Worm (Caenorhabditis elegans): ENCODE data around the gene nspg-4.

nspg-4 gene

ce11 chrX:3339882-3340281, 10.3 kb downstream of the nspg-4 start:
- TF ChIP-seq unc-62 (GFP tag; optimal IDR thresholded peaks at IDR 0.05): no peak

DNA sequence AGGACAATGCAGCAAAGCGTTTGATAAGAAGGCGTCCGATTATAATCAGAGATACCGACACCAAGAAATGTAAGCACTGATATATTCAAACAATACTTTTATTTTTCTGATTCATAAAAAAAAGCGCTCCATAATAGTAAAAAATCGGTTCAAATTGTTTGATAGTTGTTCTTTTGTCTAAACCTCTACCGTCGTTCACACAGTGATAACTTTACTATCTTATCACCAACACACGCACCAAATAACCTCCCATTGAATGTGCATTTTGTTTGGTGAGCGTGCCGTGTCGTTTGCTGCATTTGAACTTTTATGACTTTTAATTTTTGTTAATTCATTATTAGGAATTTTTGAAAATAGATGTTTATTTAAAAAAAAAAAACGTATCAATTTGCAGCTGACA, 16.1 kb downstream of the nspg-4 start:
- TF ChIP-seq unc-62 (GFP tag; optimal IDR thresholded peaks at IDR 0.05): no peak

- no peak for TF ChIP-seq unc-62 (GFP tag; optimal IDR thresholded peaks at IDR 0.05)
These were observed 17.4 kb downstream of the nspg-4 start, which contains the start of gene F11D5.1 for ce11 chrX:3332824-3333223. Gene F11D5.1 (plus strand): TSS chrX:3333124.

DNA sequence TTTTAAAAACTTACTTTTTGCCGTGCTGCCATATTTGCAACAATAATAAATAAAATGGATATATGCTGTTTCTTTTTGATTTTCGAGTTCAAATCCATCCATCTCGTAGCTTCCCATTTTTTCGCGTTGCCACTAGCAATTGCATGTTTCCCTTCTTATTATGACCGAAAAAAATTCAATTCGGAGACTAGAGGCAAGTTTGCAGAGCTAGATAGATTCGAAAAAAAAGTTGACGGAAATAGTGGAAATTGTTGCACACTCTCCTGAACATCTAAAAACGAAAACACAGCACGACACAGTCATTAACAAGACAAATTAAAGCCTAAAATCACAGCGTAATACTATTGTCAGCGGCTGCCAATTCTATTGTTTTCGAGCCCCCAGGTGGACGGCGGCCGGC, 24.0 kb downstream of the nspg-4 start, which contains the start of gene F11D5.6:
F11D5.6 (minus strand) TSS at position 101 of the 400 bp plus-strand sequence.
- TF ChIP-seq unc-62 (GFP tag; optimal IDR thresholded peaks at IDR 0.05): no peak

ce11 chrX:3316830-3317229, 33.4 kb downstream of the nspg-4 start:
- TF ChIP-seq unc-62 (GFP tag; optimal IDR thresholded peaks at IDR 0.05): no peak

DNA sequence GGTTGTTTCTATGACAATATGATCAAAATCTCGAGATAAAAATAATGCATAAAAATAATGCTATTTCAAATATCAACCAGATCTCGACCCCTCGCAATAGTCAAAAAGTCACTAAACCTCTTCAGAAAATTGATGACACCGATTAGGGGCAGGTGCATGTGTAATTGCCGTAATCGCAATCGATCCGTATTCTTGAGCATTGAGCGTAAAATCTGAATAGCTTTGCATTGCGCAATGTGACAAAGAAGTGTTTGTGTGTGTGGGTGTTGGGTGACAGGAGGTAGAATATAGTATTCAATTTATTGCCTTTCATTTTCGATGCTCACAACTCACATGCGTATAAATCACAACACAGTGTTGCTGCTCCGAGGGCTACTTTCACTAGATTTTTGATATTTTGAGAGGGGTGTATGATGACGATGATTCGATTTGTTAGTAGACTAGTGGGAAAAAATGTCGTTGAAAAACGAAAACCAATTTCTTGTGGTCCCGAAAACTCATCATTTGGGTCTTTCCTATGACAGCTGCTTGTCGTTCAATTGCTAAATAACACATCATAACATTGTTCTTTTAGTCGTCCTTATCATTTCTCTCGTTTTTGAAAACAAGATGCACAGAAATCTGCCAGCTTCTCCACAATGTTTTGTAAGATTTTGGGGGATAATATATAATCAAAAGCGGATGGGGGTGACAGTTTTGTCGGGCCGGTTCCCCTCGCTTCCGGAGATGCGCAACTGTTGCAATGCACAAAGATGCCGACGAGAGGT, 34.1 kb downstream of the nspg-4 start:
- TF ChIP-seq unc-62 (GFP tag; optimal IDR thresholded peaks at IDR 0.05): no peak

ce11 chrX:3315014-3315413, 35.2 kb downstream of the nspg-4 start, which contains the start of gene ddr-2:
Gene ddr-2 (plus strand): TSS chrX:3315314.
- TF ChIP-seq unc-62 (GFP tag; optimal IDR thresholded peaks at IDR 0.05): no peak

DNA sequence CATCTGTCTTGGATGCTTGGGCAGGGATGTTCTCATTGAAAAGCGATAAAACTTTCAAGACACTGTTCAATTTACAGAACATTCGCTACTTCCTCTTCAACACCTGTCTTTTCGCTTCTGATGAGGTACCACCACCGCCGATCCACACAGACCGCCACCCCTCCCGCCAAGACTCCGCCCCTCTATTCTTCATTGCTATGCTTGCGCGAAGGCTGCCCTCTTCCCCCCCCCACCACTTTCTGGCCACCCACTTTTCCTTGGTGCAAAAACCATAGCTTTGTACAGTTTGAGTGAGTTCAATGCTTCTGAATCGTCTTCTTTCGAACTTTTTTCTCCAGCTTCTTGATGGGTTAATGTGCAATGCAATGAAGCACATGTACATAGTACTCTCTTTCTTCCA, 36.3 kb downstream of the nspg-4 start:
- TF ChIP-seq unc-62 (GFP tag; optimal IDR thresholded peaks at IDR 0.05): no peak

- no peak for TF ChIP-seq unc-62 (GFP tag; optimal IDR thresholded peaks at IDR 0.05)
These were observed 39.5 kb downstream of the nspg-4 start for ce11 chrX:3310702-3311101.

DNA sequence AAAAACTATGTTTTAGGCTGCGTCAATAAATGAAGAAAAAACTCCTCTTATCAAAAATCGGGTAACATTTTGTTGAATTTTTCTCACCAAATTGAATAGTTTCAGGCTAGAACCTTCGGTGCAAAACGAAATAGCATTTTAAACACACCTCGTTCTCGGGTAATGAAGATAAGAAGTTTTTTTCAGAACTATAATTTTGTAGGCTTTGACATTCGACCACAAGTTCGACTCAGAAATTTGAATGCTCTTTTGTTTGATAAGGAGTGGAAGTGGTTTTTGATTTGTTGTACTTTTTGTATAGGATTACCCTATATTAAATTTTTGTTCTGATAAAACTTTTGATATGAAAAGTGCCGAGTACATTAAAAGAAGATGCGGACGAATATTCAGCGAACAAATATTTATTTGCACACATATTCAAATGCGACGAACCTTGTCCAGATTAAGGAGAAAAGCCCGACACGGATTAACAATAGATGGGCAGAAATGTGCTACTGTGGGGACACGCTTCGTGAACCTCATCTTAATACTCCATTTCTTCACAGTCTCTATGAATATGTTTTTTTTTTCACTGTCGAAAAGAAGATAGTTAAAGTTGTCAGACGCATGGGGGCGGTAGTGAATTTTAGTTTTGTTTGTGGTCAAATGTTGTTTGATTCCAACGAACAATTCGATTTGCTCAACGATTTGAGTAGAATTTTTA, 43.5 kb downstream of the nspg-4 start:
- TF ChIP-seq unc-62 (GFP tag; optimal IDR thresholded peaks at IDR 0.05): no peak

DNA sequence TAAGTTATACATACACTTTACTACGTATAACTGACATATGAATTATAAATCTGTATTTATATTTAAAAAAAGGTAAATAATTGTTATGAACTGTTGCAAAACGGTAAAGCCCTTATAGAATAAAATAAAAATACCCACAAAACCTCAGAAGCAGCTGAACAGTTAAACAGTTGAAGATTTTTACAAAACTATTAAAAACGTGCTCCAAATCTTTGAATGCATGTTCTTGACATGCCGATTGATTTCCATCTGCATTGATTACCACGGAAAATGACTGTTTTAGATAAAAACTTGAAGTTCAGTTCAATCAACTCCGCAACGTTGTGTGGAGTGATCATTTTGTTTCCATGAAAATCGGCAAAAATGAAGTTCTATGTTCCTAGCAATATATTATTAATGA, 46.1 kb downstream of the nspg-4 start, which contains the start of gene F11D5.7:
F11D5.7 (plus strand) TSS at position 301 of the 400 bp plus-strand sequence.
- no peak for TF ChIP-seq unc-62 (GFP tag; optimal IDR thresholded peaks at IDR 0.05)

DNA sequence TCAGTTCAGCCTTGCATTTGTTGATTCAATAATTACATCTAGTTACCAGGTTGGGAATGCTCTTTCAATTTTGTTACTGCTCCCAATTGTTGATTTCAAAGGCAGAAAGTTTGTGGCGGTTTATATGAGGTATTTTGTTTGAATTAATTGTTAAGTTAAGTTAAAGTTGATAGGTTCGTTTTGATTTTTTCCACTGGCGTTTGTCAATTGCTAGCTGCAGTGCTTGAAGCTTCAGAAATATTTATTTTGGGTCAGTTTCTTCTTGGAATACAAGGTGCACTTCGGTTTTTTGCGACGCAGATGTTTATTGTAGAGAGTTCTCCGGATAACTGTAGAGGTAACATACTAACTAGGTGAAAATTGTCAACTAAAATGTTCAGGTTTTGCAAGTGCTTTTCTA, 48.4 kb downstream of the nspg-4 start, which contains the start of gene F11D5.5:
F11D5.5 (plus strand) TSS at position 301 of the 400 bp plus-strand sequence.
- no peak for TF ChIP-seq unc-62 (GFP tag; optimal IDR thresholded peaks at IDR 0.05)

DNA sequence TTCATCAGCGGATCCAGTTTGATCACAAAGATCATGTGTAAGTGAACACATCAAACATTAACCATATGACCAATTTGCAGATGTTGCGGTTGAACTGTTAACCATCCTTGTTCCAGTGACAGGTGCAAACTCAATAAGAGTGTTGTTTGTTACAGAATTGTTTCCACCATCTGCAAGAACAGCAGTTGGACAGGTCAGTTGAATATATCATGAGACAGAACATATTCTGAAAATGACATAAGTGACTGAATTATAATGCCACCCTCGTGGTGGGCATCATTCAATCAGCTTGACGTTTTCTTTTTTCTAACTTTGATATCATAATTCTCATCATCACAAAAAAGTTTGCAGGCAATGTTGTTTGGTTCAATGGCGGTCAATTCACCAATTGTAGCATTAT, 49.6 kb downstream of the nspg-4 start:
- TF ChIP-seq unc-62 (GFP tag; optimal IDR thresholded peaks at IDR 0.05): no peak

Measured in whole organism, dauer.